Worm (Caenorhabditis elegans) whole organism, L1 larva: ENCODE data around the gene lin-48.
A peak's percentile ranks its signal among the peaks of the same experiment; 100 is the strongest.

Experiments
- C04F5.9 ChIP-seq: sonication (generic microtip); optimal IDR thresholded peaks from 2 replicates; lab custom pipeline; 2016; ENCODE audit warnings: missing genetic modification characterization, missing compliant biosample characterization
- Y116A8C.19 ChIP-seq: sonication (generic microtip); optimal IDR thresholded peaks from 2 replicates; lab custom pipeline; 2016; ENCODE audit warnings: missing compliant biosample characterization, missing genetic modification characterization, borderline replicate concordance
- alr-1 ChIP-seq: fragments of 200-800 bp; sonication (Bioruptor generic); optimal IDR thresholded peaks from 2 replicates; lab custom pipeline; 2018; ENCODE audit warnings: borderline replicate concordance, mild to moderate bottlenecking, missing genetic modification characterization, missing compliant biosample characterization
- aly-2 ChIP-seq: fragments of 150-350 bp; optimal IDR thresholded peaks from 2 replicates; lab custom pipeline; 2014; ENCODE audit warnings: missing biosample characterization, missing genetic modification characterization
- ama-1 ChIP-seq: fragments of 150-350 bp; optimal IDR thresholded peaks from 2 replicates; lab custom pipeline; 2014
- blmp-1 ChIP-seq: fragments of 150-350 bp; optimal IDR thresholded peaks from 2 replicates; lab custom pipeline; 2014; ENCODE audit warnings: missing biosample characterization, missing genetic modification characterization
- ceh-8 ChIP-seq: fragments of 200-800 bp; sonication (Bioruptor generic); optimal IDR thresholded peaks from 2 replicates; lab custom pipeline; 2018; ENCODE audit warnings: mild to moderate bottlenecking, missing genetic modification characterization, moderate library complexity, missing compliant biosample characterization
- ceh-90 ChIP-seq: sonication (generic microtip); optimal IDR thresholded peaks from 2 replicates; lab custom pipeline; 2016; ENCODE audit warnings: missing genetic modification characterization, missing compliant biosample characterization
- ces-1 ChIP-seq: fragments of 150-350 bp; optimal IDR thresholded peaks from 2 replicates; lab custom pipeline; 2014; ENCODE audit warnings: missing biosample characterization, missing genetic modification reagents, missing genetic modification characterization
- dpl-1 ChIP-seq, 3 experiments: fragments of 150-350 bp in 2 of 3; sonication (generic microtip) in 1 of 3; optimal IDR thresholded peaks; 2 replicates each; lab custom pipeline; 2014 to 2017; ENCODE audit warnings: missing biosample characterization in 3 of 3, missing genetic modification characterization in 3 of 3, missing genetic modification reagents in 3 of 3
- efl-1 ChIP-seq, 4 experiments: fragments of 150-350 bp; optimal IDR thresholded peaks in 3 of 4; peaks in 1 of 4; 1 replicate in 1 of 4; 2 replicates in 3 of 4; lab custom pipeline; 2014; ENCODE audit warnings: missing biosample characterization in 2 of 4, missing genetic modification characterization in 2 of 4, missing genetic modification reagents in 2 of 4
- egl-27 ChIP-seq, 2 experiments: fragments of 150-350 bp in 1 of 2; sonication (generic microtip); optimal IDR thresholded peaks; 3 replicates each; lab custom pipeline; 2017 to 2018; ENCODE audit warnings: missing biosample characterization in 2 of 2, missing genetic modification characterization in 2 of 2, missing genetic modification reagents in 2 of 2
- elt-2 ChIP-seq: sonication (generic microtip); optimal IDR thresholded peaks from 2 replicates; lab custom pipeline; 2016; ENCODE audit warnings: missing genetic modification characterization, mild to moderate bottlenecking, inconsistent platforms, missing compliant biosample characterization, missing genetic modification reagents
- elt-3 ChIP-seq, 6 experiments: fragments of 150-350 bp in 1 of 6; sonication (generic microtip); optimal IDR thresholded peaks; 2 replicates each; lab custom pipeline; 2017 to 2018; ENCODE audit warnings: missing biosample characterization in 6 of 6, missing genetic modification characterization in 6 of 6, inconsistent platforms in 1 of 6
- fkh-10 ChIP-seq: sonication (generic microtip); optimal IDR thresholded peaks from 2 replicates; lab custom pipeline; 2017; ENCODE audit warnings: missing biosample characterization, missing genetic modification reagents, missing genetic modification characterization
- fkh-8 ChIP-seq: sonication (generic microtip); optimal IDR thresholded peaks from 2 replicates; lab custom pipeline; 2016; ENCODE audit warnings: mild to moderate bottlenecking, missing genetic modification characterization, missing compliant biosample characterization
- fos-1 ChIP-seq: fragments of 150-350 bp; optimal IDR thresholded peaks from 2 replicates; lab custom pipeline; 2014; ENCODE audit warnings: missing biosample characterization, missing genetic modification characterization
- grh-1 ChIP-seq: fragments of 200-800 bp; sonication (Bioruptor generic); IDR thresholded peaks from 2 replicates; pipeline ENCODE4 v1.3.6; 2022; ENCODE audit warnings: missing genetic modification reagents, missing genetic modification characterization, missing compliant biosample characterization
- hpl-2 ChIP-seq: fragments of 150-350 bp; optimal IDR thresholded peaks from 2 replicates; lab custom pipeline; 2014; ENCODE audit warnings: missing biosample characterization, missing genetic modification reagents, missing genetic modification characterization
- jun-1 ChIP-seq: fragments of 150-350 bp; optimal IDR thresholded peaks from 2 replicates; lab custom pipeline; 2014; ENCODE audit warnings: missing biosample characterization, missing genetic modification reagents, missing genetic modification characterization
- lin-13 ChIP-seq: fragments of 150-350 bp; optimal IDR thresholded peaks from 2 replicates; lab custom pipeline; 2014; ENCODE audit warnings: missing biosample characterization, missing genetic modification reagents, missing genetic modification characterization
- lin-35 ChIP-seq, 2 experiments: fragments of 150-350 bp; optimal IDR thresholded peaks; 2 replicates each; lab custom pipeline; 2014; ENCODE audit warnings: missing biosample characterization in 2 of 2, missing genetic modification characterization in 2 of 2, missing genetic modification reagents in 2 of 2
- lir-3 ChIP-seq: sonication (generic microtip); optimal IDR thresholded peaks from 2 replicates; lab custom pipeline; 2016; ENCODE audit warnings: mild to moderate bottlenecking, missing genetic modification characterization, moderate library complexity, missing compliant biosample characterization; ENCODE audit not compliant: poor library complexity
- lsy-2 ChIP-seq, 2 experiments: fragments of 150-350 bp; optimal IDR thresholded peaks; 2 replicates each; lab custom pipeline; 2014; ENCODE audit warnings: missing biosample characterization in 2 of 2, missing genetic modification characterization in 2 of 2
- mdl-1 ChIP-seq, 2 experiments: fragments of 150-350 bp; optimal IDR thresholded peaks; 2 replicates each; lab custom pipeline; 2014 to 2017; ENCODE audit warnings: missing biosample characterization in 2 of 2, missing genetic modification characterization in 2 of 2, inconsistent platforms in 1 of 2
- mep-1 ChIP-seq: fragments of 150-350 bp; optimal IDR thresholded peaks from 2 replicates; lab custom pipeline; 2014; ENCODE audit warnings: missing biosample characterization, missing genetic modification characterization
- nhr-11 ChIP-seq: fragments of 150-350 bp; optimal IDR thresholded peaks from 2 replicates; lab custom pipeline; 2014; ENCODE audit warnings: missing biosample characterization, missing genetic modification characterization
- nhr-12 ChIP-seq: sonication (generic microtip); optimal IDR thresholded peaks from 2 replicates; lab custom pipeline; 2017; ENCODE audit warnings: missing biosample characterization, missing genetic modification characterization
- nhr-20 ChIP-seq: sonication (generic microtip); optimal IDR thresholded peaks from 2 replicates; lab custom pipeline; 2016; ENCODE audit warnings: mild to moderate bottlenecking, missing genetic modification characterization, missing compliant biosample characterization
- nhr-47 ChIP-seq: sonication (generic microtip); optimal IDR thresholded peaks from 2 replicates; lab custom pipeline; 2016; ENCODE audit warnings: mild to moderate bottlenecking, missing genetic modification characterization, moderate library complexity, missing compliant biosample characterization
- nhr-71 ChIP-seq: sonication (generic microtip); optimal IDR thresholded peaks from 2 replicates; lab custom pipeline; 2016; ENCODE audit warnings: mild to moderate bottlenecking, missing genetic modification characterization, moderate library complexity, missing compliant biosample characterization
- nhr-85 ChIP-seq: sonication (generic microtip); peaks from one replicate; lab custom pipeline; 2016; ENCODE audit warnings: missing genetic modification characterization, inconsistent platforms, missing compliant biosample characterization
- nhr-90 ChIP-seq: sonication (generic microtip); optimal IDR thresholded peaks from 2 replicates; lab custom pipeline; 2016; ENCODE audit warnings: mild to moderate bottlenecking, missing genetic modification characterization, missing compliant biosample characterization; ENCODE audit not compliant: poor library complexity
- rnt-1 ChIP-seq: sonication (generic microtip); optimal IDR thresholded peaks from 2 replicates; lab custom pipeline; 2016; ENCODE audit warnings: mild to moderate bottlenecking, missing genetic modification characterization, moderate library complexity, missing compliant biosample characterization
- skn-1 ChIP-seq: fragments of 150-350 bp; optimal IDR thresholded peaks from 2 replicates; lab custom pipeline; 2014; ENCODE audit warnings: missing biosample characterization, missing genetic modification characterization
- sox-4 ChIP-seq: sonication (generic microtip); optimal IDR thresholded peaks from 2 replicates; lab custom pipeline; 2016; ENCODE audit warnings: missing genetic modification characterization, missing compliant biosample characterization
- tbx-2 ChIP-seq: sonication (generic microtip); optimal IDR thresholded peaks from 2 replicates; lab custom pipeline; 2016; ENCODE audit warnings: missing genetic modification characterization, missing compliant biosample characterization
- unc-130 ChIP-seq: fragments of 150-350 bp; optimal IDR thresholded peaks from 2 replicates; lab custom pipeline; 2017; ENCODE audit warnings: missing biosample characterization, missing genetic modification characterization, inconsistent platforms
- unc-30 ChIP-seq: sonication (generic microtip); optimal IDR thresholded peaks from 2 replicates; lab custom pipeline; 2017; ENCODE audit warnings: missing biosample characterization, missing genetic modification characterization
- unc-62 ChIP-seq: fragments of 150-350 bp; optimal IDR thresholded peaks from 2 replicates; lab custom pipeline; 2014; ENCODE audit warnings: missing biosample characterization, missing genetic modification reagents, missing genetic modification characterization
- vab-15 ChIP-seq: sonication (generic microtip); optimal IDR thresholded peaks from 2 replicates; lab custom pipeline; 2017; ENCODE audit warnings: missing genotype, mild to moderate bottlenecking, missing genetic modification characterization, missing compliant biosample characterization
- xbp-1 ChIP-seq: sonication (generic microtip); optimal IDR thresholded peaks from 2 replicates; lab custom pipeline; 2016; ENCODE audit warnings: missing genetic modification characterization, missing compliant biosample characterization
- zag-1 ChIP-seq: fragments of 150-350 bp; optimal IDR thresholded peaks from 2 replicates; lab custom pipeline; 2014; ENCODE audit warnings: missing biosample characterization, missing genetic modification characterization
- ztf-11 ChIP-seq, 2 experiments: sonication (generic microtip); optimal IDR thresholded peaks; 2 replicates each; lab custom pipeline; 2016 to 2017; ENCODE audit warnings: missing genetic modification characterization in 2 of 2, missing biosample characterization in 1 of 2, missing compliant biosample characterization in 1 of 2
- ztf-4 ChIP-seq: fragments of 150-350 bp; optimal IDR thresholded peaks from 2 replicates; lab custom pipeline; 2014; ENCODE audit warnings: missing biosample characterization, missing genetic modification characterization

Gene lin-48

DNA sequence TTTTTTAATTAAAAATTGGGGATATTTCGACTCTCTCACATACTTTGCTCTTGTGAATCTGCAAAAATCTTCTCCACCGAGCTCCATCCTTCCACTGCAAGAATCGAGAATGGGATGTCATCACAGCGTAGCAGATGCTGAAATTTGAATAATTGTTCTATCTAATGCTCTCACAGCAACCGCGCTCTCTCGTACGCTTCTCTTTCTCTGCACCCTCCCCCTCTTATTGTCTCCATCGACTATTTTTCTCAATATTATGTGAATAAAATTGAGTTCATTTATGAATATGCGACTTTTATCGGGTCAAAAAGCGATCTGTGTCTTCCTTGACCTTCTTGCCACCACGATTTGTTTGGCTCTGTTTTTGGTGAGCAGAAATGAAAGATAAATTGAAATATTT is 11.2 kb upstream of the lin-48 start, which contains the start of gene F34D10.3:
Gene F34D10.3 (plus strand): TSS at position 249 of the 400 bp plus-strand sequence.
- TF ChIP-seq efl-1 (optimal IDR thresholded peaks at IDR 0.05; lab: Kevin White, UChicago) (peak; percentile 3 to 18), efl-1 (GFP tag; optimal IDR thresholded peaks at IDR 0.05 in 1 of 2; lab: Kevin White, UChicago) (peak; percentile 6 to 51), lin-35 (GFP tag; optimal IDR thresholded peaks at IDR 0.05; lab: Kevin White, UChicago) (peak; percentile 18 to 47), lsy-2 (tag; optimal IDR thresholded peaks at IDR 0.05; lab: Kevin White, UChicago) (peak in 1 of 2 experiments; percentile 48), fos-1 (no peak), dpl-1 (GFP tag; optimal IDR thresholded peaks at IDR 0.05; lab: Kevin White, UChicago) (peak in 1 of 3 experiments; percentile 27), ces-1 (no peak), skn-1 (tag; lab: Kevin White, UChicago) (no peak), xbp-1 (tag; lab: Kevin White, UChicago) (no peak), lin-13 (GFP tag; lab: Kevin White, UChicago) (no peak)

DNA sequence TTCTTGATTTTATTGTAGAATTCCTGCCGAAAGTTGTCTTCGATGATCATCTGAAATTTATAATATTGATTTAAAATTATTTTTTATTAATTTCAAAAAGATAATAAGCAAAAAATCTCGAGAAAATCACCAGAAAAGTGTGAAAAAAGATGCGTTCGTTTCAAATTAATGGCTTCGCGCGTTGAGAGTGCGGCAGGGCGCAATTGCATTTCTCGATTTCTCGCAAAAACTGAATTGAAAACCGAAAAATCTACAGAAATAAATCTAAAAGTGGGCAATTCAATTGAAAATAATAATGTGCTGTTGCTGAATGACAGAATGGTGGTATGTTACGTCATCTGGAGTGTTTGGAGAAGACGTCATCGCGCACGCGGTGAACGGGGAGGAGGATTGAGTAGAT is 10.2 kb upstream of the lin-48 start, which contains the start of gene evl-18:
Gene evl-18 (minus strand): TSS at position 50 of the 400 bp plus-strand sequence.
- TF ChIP-seq lin-13 (GFP tag; lab: Kevin White, UChicago) (no peak), unc-130 (tag; lab: Kevin White, UChicago) (no peak), dpl-1 (GFP tag; optimal IDR thresholded peaks at IDR 0.05; lab: Kevin White, UChicago) (peak; percentile 62 to 84 (median 70)), unc-62 (GFP tag; lab: Kevin White, UChicago) (no peak), blmp-1 (tag; lab: Kevin White, UChicago) (peak; percentile 34), efl-1 (optimal IDR thresholded peaks at IDR 0.05; lab: Kevin White, UChicago) (peak; percentile 48 to 56), efl-1 (GFP tag; optimal IDR thresholded peaks at IDR 0.05 in 1 of 2; lab: Kevin White, UChicago) (peak; percentile 72 to 97), fkh-10 (GFP tag; lab: Kevin White, UChicago) (no peak), sox-4 (no peak), xbp-1 (tag; lab: Kevin White, UChicago) (no peak), fos-1 (no peak), egl-27 (tag; optimal IDR thresholded peaks at IDR 0.05; lab: Kevin White, UChicago) (no peak), zag-1 (tag; lab: Kevin White, UChicago) (no peak), nhr-47 (tag; lab: Kevin White, UChicago) (no peak), unc-30 (tag; lab: Kevin White, UChicago) (no peak), elt-2 (tag; lab: Kevin White, UChicago) (no peak), ama-1 (lab: Kevin White, UChicago) (no peak), rnt-1 (no peak), grh-1 (no peak), nhr-20 (tag; lab: Kevin White, UChicago) (no peak), lsy-2 (tag; optimal IDR thresholded peaks at IDR 0.05; lab: Kevin White, UChicago) (peak in 1 of 2 experiments; percentile 55), elt-3 (tag; optimal IDR thresholded peaks at IDR 0.05; lab: Kevin White, UChicago) (no peak), jun-1 (tag; lab: Kevin White, UChicago) (no peak), hpl-2 (GFP tag; lab: Kevin White, UChicago) (no peak), ztf-11 (tag; optimal IDR thresholded peaks at IDR 0.05; lab: Kevin White, UChicago) (no peak), tbx-2 (tag; lab: Kevin White, UChicago) (no peak), nhr-71 (tag; lab: Kevin White, UChicago) (no peak), nhr-90 (tag; lab: Kevin White, UChicago) (no peak), mep-1 (peak; percentile 37), ztf-4 (tag; lab: Kevin White, UChicago) (no peak), lir-3 (tag; lab: Kevin White, UChicago) (no peak), nhr-11 (tag; lab: Kevin White, UChicago) (no peak), lin-35 (GFP tag; optimal IDR thresholded peaks at IDR 0.05; lab: Kevin White, UChicago) (peak; percentile 51 to 83), nhr-85 (no peak)

DNA sequence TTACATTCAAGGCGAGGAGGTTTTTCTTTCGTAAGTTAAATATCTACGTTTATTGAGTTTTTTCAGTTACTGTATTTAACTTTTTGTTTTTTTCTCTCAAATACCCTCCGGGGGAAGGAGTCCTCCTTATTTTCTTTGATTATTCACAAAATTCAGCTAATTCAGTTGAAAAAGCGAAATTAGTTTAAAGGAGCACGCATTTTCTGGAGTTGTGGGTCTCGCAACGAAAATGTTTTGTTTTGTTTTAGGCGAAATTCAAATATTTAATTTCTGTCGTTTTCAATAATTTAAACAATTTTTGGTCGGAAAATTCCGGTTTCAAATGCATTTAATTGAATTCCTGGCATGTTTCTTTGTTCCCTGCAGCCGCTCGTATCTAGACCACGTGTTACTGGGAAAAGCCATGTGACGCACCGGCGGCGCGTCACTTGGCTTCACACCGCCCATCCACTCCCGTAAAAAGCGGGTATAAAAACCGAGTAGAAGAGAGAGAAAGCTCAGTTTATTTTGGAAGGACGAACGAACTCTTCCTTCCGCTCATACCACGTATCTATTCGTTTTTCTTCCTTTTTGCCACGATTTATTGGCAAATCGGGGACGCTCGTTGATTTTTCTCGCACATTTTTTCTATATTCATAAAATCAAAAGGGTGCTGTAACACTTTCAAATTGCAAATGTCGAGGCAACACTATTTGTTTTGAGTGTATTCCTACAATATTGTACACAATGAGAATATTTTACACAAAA is 9.6 kb upstream of the lin-48 start:
- TF ChIP-seq nhr-85 (peak; percentile 55), fkh-8 (peak; percentile 33), nhr-12 (no peak), elt-3 (tag; optimal IDR thresholded peaks at IDR 0.05; lab: Kevin White, UChicago) (no peak), hpl-2 (GFP tag; lab: Kevin White, UChicago) (no peak), C04F5.9 (tag; lab: Kevin White, UChicago) (no peak), ceh-90 (tag; lab: Kevin White, UChicago) (no peak), Y116A8C.19 (tag; lab: Kevin White, UChicago) (no peak), unc-130 (tag; lab: Kevin White, UChicago) (peak; percentile 1), xbp-1 (tag; lab: Kevin White, UChicago) (peak; percentile 18), ceh-8 (GFP tag; lab: Kevin White, UChicago) (peak; percentile 11), nhr-71 (tag; lab: Kevin White, UChicago) (peak; percentile 58), alr-1 (no peak), blmp-1 (tag; lab: Kevin White, UChicago) (peak; percentile 27), dpl-1 (GFP tag; optimal IDR thresholded peaks at IDR 0.05; lab: Kevin White, UChicago) (peak in 1 of 3 experiments; percentile 39), mdl-1 (tag; optimal IDR thresholded peaks at IDR 0.05; lab: Kevin White, UChicago) (no peak), vab-15 (tag; lab: Kevin White, UChicago) (no peak), aly-2 (tag; lab: Kevin White, UChicago) (no peak)
